Worm (Caenorhabditis elegans) whole organism, L3 larva: ENCODE data around the gene F59H6.14.
"Not testable (repeated sequence)": the region's sequence is repeated elsewhere in the genome, so short reads cannot be mapped to it uniquely, and the experiment has no call there.

ENCODE experiments used
- R02D3.7 ChIP-seq: fragments of 150-350 bp; optimal IDR thresholded peaks from 2 replicates; lab custom pipeline; 2014; ENCODE audit warnings: missing biosample characterization, missing genetic modification characterization
- ZK546.5 ChIP-seq: sonication (generic microtip); optimal IDR thresholded peaks from 2 replicates; lab custom pipeline; 2017; ENCODE audit warnings: missing biosample characterization, missing genetic modification characterization
- ama-1 ChIP-seq: fragments of 150-350 bp; optimal IDR thresholded peaks from 2 replicates; lab custom pipeline; 2018
- ceh-16 ChIP-seq: sonication (generic microtip); optimal IDR thresholded peaks from 2 replicates; lab custom pipeline; 2017; ENCODE audit warnings: missing biosample characterization, missing genetic modification characterization
- ceh-28 ChIP-seq: fragments of 150-350 bp; optimal IDR thresholded peaks from 2 replicates; lab custom pipeline; 2014; ENCODE audit warnings: missing biosample characterization, missing genetic modification reagents, missing genetic modification characterization
- ceh-9 ChIP-seq: sonication (generic microtip); optimal IDR thresholded peaks from 2 replicates; lab custom pipeline; 2018; ENCODE audit warnings: missing biosample characterization, missing genetic modification characterization
- egl-27 ChIP-seq: sonication (generic microtip); optimal IDR thresholded peaks from 4 replicates; lab custom pipeline; 2017; ENCODE audit warnings: missing biosample characterization, missing genetic modification reagents, missing genetic modification characterization
- elt-1 ChIP-seq: fragments of 150-350 bp; optimal IDR thresholded peaks from 2 replicates; lab custom pipeline; 2014; ENCODE audit warnings: missing biosample characterization, missing genetic modification characterization
- eor-1 ChIP-seq, 2 experiments: fragments of 150-350 bp; optimal IDR thresholded peaks; 2 replicates each; lab custom pipeline; 2014 to 2018; ENCODE audit warnings: missing biosample characterization in 2 of 2, missing genetic modification characterization in 2 of 2
- fkh-10 ChIP-seq: sonication (generic microtip); optimal IDR thresholded peaks from 2 replicates; lab custom pipeline; 2017; ENCODE audit warnings: missing biosample characterization, missing genetic modification reagents, missing genetic modification characterization
- fkh-2 ChIP-seq: fragments of 150-350 bp; optimal IDR thresholded peaks from 2 replicates; lab custom pipeline; 2014; ENCODE audit warnings: missing biosample characterization, missing genetic modification reagents, missing genetic modification characterization
- fos-1 ChIP-seq: fragments of 150-350 bp; optimal IDR thresholded peaks from 2 replicates; lab custom pipeline; 2014; ENCODE audit warnings: missing biosample characterization, missing genetic modification characterization
- hmg-11 ChIP-seq: sonication (generic microtip); optimal IDR thresholded peaks from 2 replicates; lab custom pipeline; 2016; ENCODE audit warnings: missing genetic modification characterization, missing compliant biosample characterization
- jun-1 ChIP-seq: fragments of 150-350 bp; optimal IDR thresholded peaks from 2 replicates; lab custom pipeline; 2014; ENCODE audit warnings: missing biosample characterization, missing genetic modification reagents, missing genetic modification characterization
- lin-15B ChIP-seq: fragments of 150-350 bp; optimal IDR thresholded peaks from 2 replicates; lab custom pipeline; 2014; ENCODE audit warnings: missing biosample characterization, missing genetic modification characterization
- lin-39 ChIP-seq: fragments of 150-350 bp; optimal IDR thresholded peaks from 2 replicates; lab custom pipeline; 2018; ENCODE audit warnings: missing biosample characterization, missing genetic modification reagents, missing genetic modification characterization
- lsy-12 ChIP-seq: sonication (generic microtip); optimal IDR thresholded peaks from 2 replicates; lab custom pipeline; 2016; ENCODE audit warnings: mild to moderate bottlenecking, missing genetic modification characterization, missing compliant biosample characterization
- mdl-1 ChIP-seq: fragments of 150-350 bp; optimal IDR thresholded peaks from 2 replicates; lab custom pipeline; 2014; ENCODE audit warnings: missing biosample characterization, missing genetic modification characterization
- mml-1 ChIP-seq: fragments of 150-350 bp; sonication (generic microtip); optimal IDR thresholded peaks from 3 replicates; lab custom pipeline; 2014; ENCODE audit warnings: missing biosample characterization, missing genetic modification characterization
- nfya-1 ChIP-seq: sonication (generic microtip); optimal IDR thresholded peaks from 2 replicates; lab custom pipeline; 2017; ENCODE audit warnings: missing genetic modification characterization, mild to moderate bottlenecking, missing compliant biosample characterization, antibody characterized with exemption, moderate library complexity; ENCODE audit not compliant: insufficient read depth
- nhr-11 ChIP-seq: fragments of 150-350 bp; optimal IDR thresholded peaks from 2 replicates; lab custom pipeline; 2014; ENCODE audit warnings: missing biosample characterization, missing genetic modification characterization
- nhr-12 ChIP-seq: fragments of 150-350 bp; optimal IDR thresholded peaks from 2 replicates; lab custom pipeline; 2014; ENCODE audit warnings: missing biosample characterization, missing genetic modification characterization
- nhr-23 ChIP-seq: fragments of 150-350 bp; optimal IDR thresholded peaks from 2 replicates; lab custom pipeline; 2014; ENCODE audit warnings: missing biosample characterization, missing genetic modification reagents, missing genetic modification characterization
- nhr-25 ChIP-seq: sonication (generic microtip); optimal IDR thresholded peaks from 2 replicates; lab custom pipeline; 2017; ENCODE audit warnings: missing biosample characterization, missing genetic modification characterization
- nhr-28 ChIP-seq: fragments of 150-350 bp; optimal IDR thresholded peaks from 2 replicates; lab custom pipeline; 2014; ENCODE audit warnings: missing biosample characterization, missing genetic modification characterization
- nhr-67 ChIP-seq: fragments of 150-350 bp; optimal IDR thresholded peaks from 2 replicates; lab custom pipeline; 2014; ENCODE audit warnings: missing biosample characterization, missing genetic modification characterization
- nhr-76 ChIP-seq: fragments of 150-350 bp; sonication (generic microtip); optimal IDR thresholded peaks from 5 replicates; lab custom pipeline; 2014; ENCODE audit warnings: missing biosample characterization, missing genetic modification characterization
- nhr-77 ChIP-seq: fragments of 150-350 bp; optimal IDR thresholded peaks from 2 replicates; lab custom pipeline; 2014; ENCODE audit warnings: missing biosample characterization, missing genetic modification characterization
- pha-4 ChIP-seq: fragments of 150-350 bp; optimal IDR thresholded peaks from 2 replicates; lab custom pipeline; 2014; ENCODE audit warnings: missing biosample characterization, missing genetic modification reagents, missing genetic modification characterization
- pqm-1 ChIP-seq: fragments of 150-350 bp; optimal IDR thresholded peaks from 2 replicates; lab custom pipeline; 2017; ENCODE audit warnings: missing biosample characterization, missing genetic modification characterization, inconsistent platforms
- sea-2 ChIP-seq: fragments of 150-350 bp; sonication (generic microtip); optimal IDR thresholded peaks from 4 replicates; lab custom pipeline; 2014; ENCODE audit warnings: missing biosample characterization, missing genetic modification reagents, missing genetic modification characterization
- skn-1 ChIP-seq: fragments of 150-350 bp; optimal IDR thresholded peaks from 2 replicates; lab custom pipeline; 2014; ENCODE audit warnings: missing biosample characterization, missing genetic modification characterization
- snpc-4 ChIP-seq: fragments of 150-350 bp; optimal IDR thresholded peaks from 2 replicates; lab custom pipeline; 2014; ENCODE audit warnings: missing biosample characterization, missing genetic modification characterization
- tbx-2 ChIP-seq: sonication (generic microtip); optimal IDR thresholded peaks from 2 replicates; lab custom pipeline; 2016; ENCODE audit warnings: mild to moderate bottlenecking, missing genetic modification characterization, missing compliant biosample characterization
- unc-39 ChIP-seq: sonication (generic microtip); optimal IDR thresholded peaks from 4 replicates; lab custom pipeline; 2017; ENCODE audit warnings: missing biosample characterization, missing genetic modification characterization
- unc-62 ChIP-seq: fragments of 150-350 bp; sonication (generic microtip); optimal IDR thresholded peaks from 4 replicates; lab custom pipeline; 2014; ENCODE audit warnings: missing biosample characterization, missing genetic modification reagents, missing genetic modification characterization
- zag-1 ChIP-seq: fragments of 150-350 bp; optimal IDR thresholded peaks from 2 replicates; lab custom pipeline; 2014; ENCODE audit warnings: missing biosample characterization, missing genetic modification characterization
- ztf-11 ChIP-seq: fragments of 150-350 bp; optimal IDR thresholded peaks from 2 replicates; lab custom pipeline; 2014; ENCODE audit warnings: missing biosample characterization, missing genetic modification characterization
- ztf-4 ChIP-seq: fragments of 150-350 bp; optimal IDR thresholded peaks from 2 replicates; lab custom pipeline; 2014; ENCODE audit warnings: missing biosample characterization, missing genetic modification characterization

F59H6.14 gene

ce11 chrII:2067451-2068021 lies 34.1 kb downstream of the F59H6.14 start, which contains the start of gene F07E5.12:
Gene F07E5.12, plus strand, starts transcription at chrII:2067971.
- TF ChIP-seq fkh-10 (GFP tag; lab: Kevin White, UChicago); egl-27 (tag; lab: Kevin White, UChicago); unc-62 (GFP tag; lab: Kevin White, UChicago): not testable (repeated sequence)

DNA sequence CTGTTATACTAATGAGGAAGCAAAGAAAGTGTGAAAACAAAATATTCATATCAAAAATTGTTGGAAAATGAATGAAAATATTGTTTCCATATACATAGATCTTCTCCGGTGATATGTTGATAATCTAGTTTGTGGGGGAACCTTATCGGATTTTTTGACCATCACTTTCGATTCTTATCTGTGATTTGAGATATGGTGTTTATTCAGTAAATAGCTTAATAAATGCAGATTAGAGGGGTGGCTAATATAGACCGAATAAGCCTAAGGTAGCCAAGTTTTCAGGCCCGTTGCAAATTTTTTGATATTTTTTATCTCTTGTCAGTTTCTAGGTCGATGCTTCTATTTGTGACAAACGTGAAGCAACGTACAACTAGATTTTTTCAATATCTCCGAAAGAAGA lies 38.0 kb downstream of the F59H6.14 start, which contains the start of gene F07E5.7:
TSS of gene F07E5.7 (minus strand) at position 101 of the 400 bp plus-strand sequence.
- TF ChIP-seq nhr-76 (tag; lab: Kevin White, UChicago) (no peak), nfya-1 (tag; lab: Kevin White, UChicago) (no peak), fkh-10 (GFP tag; lab: Kevin White, UChicago) (no peak), ceh-16 (no peak), nhr-25 (no peak), unc-62 (GFP tag; lab: Kevin White, UChicago) (no peak), pqm-1 (tag; lab: Kevin White, UChicago) (no peak), elt-1 (tag; lab: Kevin White, UChicago) (no peak), fkh-2 (tag; lab: Kevin White, UChicago) (no peak), mdl-1 (tag; lab: Kevin White, UChicago) (no peak), fos-1 (tag; lab: Kevin White, UChicago) (no peak)

ce11 chrII:2075513-2075912 lies 42.1 kb downstream of the F59H6.14 start, which contains the start of gene F07E5.8:
Gene F07E5.8, minus strand, starts transcription at chrII:2075613.
- TF ChIP-seq ceh-16 (no peak), unc-62 (GFP tag; lab: Kevin White, UChicago) (no peak), zag-1 (tag; lab: Kevin White, UChicago) (no peak), nhr-77 (tag; lab: Kevin White, UChicago) (no peak), ztf-11 (tag; lab: Kevin White, UChicago) (no peak), ceh-28 (tag; lab: Kevin White, UChicago) (no peak), nhr-23 (tag; lab: Kevin White, UChicago) (no peak), unc-39 (tag; lab: Kevin White, UChicago) (no peak), nfya-1 (tag; lab: Kevin White, UChicago) (no peak), skn-1 (tag; lab: Kevin White, UChicago) (no peak), elt-1 (tag; lab: Kevin White, UChicago) (no peak), ztf-4 (no peak), pha-4 (no peak), mml-1 (tag; lab: Kevin White, UChicago) (no peak), lsy-12 (no peak), R02D3.7 (no peak)

ce11 chrII:2076467-2076866 lies 43.1 kb downstream of the F59H6.14 start:
- TF ChIP-seq egl-27 (tag; lab: Kevin White, UChicago) = no peak
- TF ChIP-seq sea-2 = no peak
- no peak for TF ChIP-seq nhr-11 (tag; lab: Kevin White, UChicago)
- no peak for TF ChIP-seq ama-1 (lab: Kevin White, UChicago)
- no peak for TF ChIP-seq fos-1 (tag; lab: Kevin White, UChicago)
- TF ChIP-seq mdl-1 (tag; lab: Kevin White, UChicago) = no peak
- TF ChIP-seq ceh-9 (tag; lab: Kevin White, UChicago) = no peak
- no peak for TF ChIP-seq pqm-1 (tag; lab: Kevin White, UChicago)
- no peak for TF ChIP-seq skn-1 (tag; lab: Kevin White, UChicago)
- TF ChIP-seq elt-1 (tag; lab: Kevin White, UChicago) = no peak
- TF ChIP-seq eor-1 (tag; optimal IDR thresholded peaks at IDR 0.05; lab: Kevin White, UChicago) = no peak
- TF ChIP-seq lin-39 (tag; lab: Kevin White, UChicago) = no peak
- no peak for TF ChIP-seq zag-1 (tag; lab: Kevin White, UChicago)

- TF ChIP-seq nhr-25 (no peak), hmg-11 (tag; lab: Kevin White, UChicago) (no peak), ZK546.5 (no peak), egl-27 (tag; lab: Kevin White, UChicago) (no peak), fkh-10 (GFP tag; lab: Kevin White, UChicago) (no peak), nhr-28 (tag; lab: Kevin White, UChicago) (no peak), nhr-11 (tag; lab: Kevin White, UChicago) (no peak), mdl-1 (tag; lab: Kevin White, UChicago) (no peak), nhr-67 (tag; lab: Kevin White, UChicago) (no peak), jun-1 (tag; lab: Kevin White, UChicago) (no peak), tbx-2 (tag; lab: Kevin White, UChicago) (no peak), R02D3.7 (no peak), nhr-12 (no peak), lin-15B (tag; lab: Kevin White, UChicago) (no peak), lin-39 (tag; lab: Kevin White, UChicago) (no peak), ceh-16 (no peak), elt-1 (tag; lab: Kevin White, UChicago) (no peak), snpc-4 (tag; lab: Kevin White, UChicago) (no peak), lsy-12 (no peak), unc-62 (GFP tag; lab: Kevin White, UChicago) (no peak)
- TF ChIP-seq, all 47 proteins: peak for 0
Observed at ce11 chrII:2080425-2080824, 47.0 kb downstream of the F59H6.14 start, which contains the start of gene F07E5.9. Gene F07E5.9, minus strand, starts transcription at chrII:2080525.
